ENCODE assay signal across 4 fruit fly cellular contexts in the genomic region with DNA sequence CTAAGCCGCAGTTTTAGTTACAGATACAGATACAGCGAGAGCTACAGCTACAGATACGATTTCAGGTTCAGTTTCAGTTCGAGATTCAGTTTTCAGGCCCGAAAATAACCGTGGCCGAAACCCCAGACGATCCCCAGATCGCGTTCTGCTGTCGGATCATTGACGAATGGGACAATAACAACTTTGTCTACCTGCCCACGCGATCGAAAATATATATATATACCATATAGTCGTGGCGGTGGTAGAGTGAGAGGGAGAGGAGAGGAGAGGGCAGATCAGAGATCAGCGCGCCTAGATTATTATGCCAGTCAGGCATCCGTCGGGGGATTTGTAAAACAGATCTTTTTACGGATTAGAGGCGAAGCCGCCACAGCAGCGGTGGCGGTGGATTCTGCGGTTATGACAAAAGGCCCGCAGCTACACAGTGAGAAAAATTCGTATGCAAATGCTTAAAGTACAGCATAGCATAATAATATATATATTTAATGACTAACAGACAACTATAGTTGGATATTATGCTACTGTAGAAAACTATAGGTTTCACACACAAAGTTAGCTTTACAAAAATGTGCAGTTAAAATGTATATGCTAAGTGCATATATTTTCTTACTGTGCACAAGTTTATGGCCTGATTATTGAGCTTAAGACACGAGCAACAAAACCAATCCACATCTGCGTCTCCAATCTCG.
TF ChIP-seq lines count a peak whose summit lies in the region.

No protein-coding gene starts in this region.

- TF ChIP-seq CTCF in whole organism, embryonic (GFP tag; optimal IDR thresholded peaks at IDR 0.05; lab: Kevin White, UChicago) = no peak

TF ChIP-seq in whole organism, embryonic, 481 proteins besides CTCF, POLR2A, EP300 and RAD21 (continues in another document):
- peak; percentile 31 for TF ChIP-seq Hr3 (GFP tag; optimal IDR thresholded peaks at IDR 0.05; lab: Kevin White, UChicago)
- no peak for TF ChIP-seq emc (GFP tag; optimal IDR thresholded peaks at IDR 0.05; lab: Kevin White, UChicago)
- TF ChIP-seq ara (GFP tag; IDR thresholded peaks at IDR 0.05; lab: Robert Waterston, UW) = peak; percentile 74
- TF ChIP-seq gfzf (GFP tag; optimal IDR thresholded peaks at IDR 0.05; lab: Kevin White, UChicago) = no peak
- peak; percentile 73 for TF ChIP-seq CG15696 (tag; optimal IDR thresholded peaks at IDR 0.05; lab: Kevin White, UChicago)
- TF ChIP-seq corto (GFP tag; optimal IDR thresholded peaks at IDR 0.05; lab: Kevin White, UChicago) = no peak
- no peak for TF ChIP-seq Nf-YC (tag; optimal IDR thresholded peaks at IDR 0.05; lab: Kevin White, UChicago)
- peak; percentile 2 for TF ChIP-seq nau (GFP tag; optimal IDR thresholded peaks at IDR 0.05; lab: Kevin White, UChicago)
- no peak for TF ChIP-seq wek (GFP tag; optimal IDR thresholded peaks at IDR 0.05; lab: Kevin White, UChicago)
- TF ChIP-seq ase (GFP tag; IDR thresholded peaks at IDR 0.05; lab: Robert Waterston, UW) = no peak
- peak; percentile 58 for TF ChIP-seq Six4 (GFP tag; optimal IDR thresholded peaks at IDR 0.05; lab: Kevin White, UChicago)
- TF ChIP-seq CG17829 (tag; optimal IDR thresholded peaks at IDR 0.05; lab: Kevin White, UChicago) = peak; percentile 78
- TF ChIP-seq Deaf1 (tag; optimal IDR thresholded peaks at IDR 0.05; lab: Kevin White, UChicago) = no peak
- TF ChIP-seq Lpt (GFP tag; optimal IDR thresholded peaks at IDR 0.05; lab: Kevin White, UChicago) = no peak
- peak; percentile 51 for TF ChIP-seq odd (GFP tag; optimal IDR thresholded peaks at IDR 0.05; lab: Kevin White, UChicago)
- peak; percentile 45 for TF ChIP-seq CG18599 (GFP tag; optimal IDR thresholded peaks at IDR 0.05; lab: Kevin White, UChicago)
- peak; percentile 56 for TF ChIP-seq CG4820 (GFP tag; optimal IDR thresholded peaks at IDR 0.05; lab: Kevin White, UChicago)
- TF ChIP-seq Sry-δ (GFP tag; optimal IDR thresholded peaks at IDR 0.05; lab: Kevin White, UChicago) = no peak
- no peak for TF ChIP-seq Dip2 (GFP tag; IDR thresholded peaks at IDR 0.05; lab: Robert Waterston, UW)
- TF ChIP-seq Dref (GFP tag; IDR thresholded peaks at IDR 0.05; lab: Robert Waterston, UW) = no peak
- no peak for TF ChIP-seq CG2116 (GFP tag; optimal IDR thresholded peaks at IDR 0.05; lab: Kevin White, UChicago)

TF ChIP-seq in whole organism, prepupa, 60 proteins besides CTCF, POLR2A, EP300 and RAD21:
- TF ChIP-seq Eip78C (GFP tag; lab: Kevin White, UChicago) (peak; percentile 51), svp (GFP tag; lab: Kevin White, UChicago) (peak; percentile 69), eg (GFP tag; IDR thresholded peaks at IDR 0.05; lab: Robert Waterston, UW) (peak; percentile 33; the same call in 1 of the 3 replicates), OdsH (GFP tag; optimal IDR thresholded peaks at IDR 0.05; lab: Kevin White, UChicago) (peak; percentile 7), lz (GFP tag; optimal IDR thresholded peaks at IDR 0.05; lab: Kevin White, UChicago) (no peak), Hr39 (GFP tag; optimal IDR thresholded peaks at IDR 0.05; lab: Kevin White, UChicago) (no peak), acj6 (GFP tag; optimal IDR thresholded peaks at IDR 0.05; lab: Kevin White, UChicago) (peak; percentile 1)

TF ChIP-seq in whole organism, pupa, 21 proteins besides CTCF, POLR2A, EP300 and RAD21:
- TF ChIP-seq Pif1A (GFP tag; optimal IDR thresholded peaks at IDR 0.05; lab: Kevin White, UChicago) = no peak
- TF ChIP-seq CG13204 (GFP tag; optimal IDR thresholded peaks at IDR 0.05; lab: Kevin White, UChicago) = no peak
- TF ChIP-seq CG8159 (tag; optimal IDR thresholded peaks at IDR 0.05; lab: Kevin White, UChicago) = peak; percentile 10

TF ChIP-seq in whole organism, wandering third instar larva, 38 proteins besides CTCF, POLR2A, EP300 and RAD21:
- no peak for TF ChIP-seq fru (GFP tag; optimal IDR thresholded peaks at IDR 0.05; lab: Kevin White, UChicago)
- peak; percentile 26 for TF ChIP-seq sv (GFP tag; optimal IDR thresholded peaks at IDR 0.05; lab: Kevin White, UChicago)
TF ChIP-seq in whole organism, wandering third instar larva: peak in this region for 1.

Comparison
In these comparisons a context has a peak if more than half of its experiments do, and no peak if none do; other contexts are left out.
1. Of the 7 proteins assayed by ChIP-seq in both whole organism, embryonic and whole organism, prepupa: peak only in whole organism, embryonic: CG6854, Gug and Sox102F; only in whole organism, prepupa: none; in both: none; in neither: 4.